Fruit fly (Drosophila melanogaster) whole organism, larva: Measurements from ENCODE around the gene CG31229.

ENCODE experiments used
- noc ChIP-seq: fragments of 200-800 bp; sonication (Bioruptor generic); optimal IDR thresholded peaks from 3 replicates; lab custom pipeline; 2019; ENCODE audit warnings: missing biosample characterization, mild to moderate bottlenecking, missing genetic modification characterization, moderate library complexity

Gene CG31229

dm6 chr3R:18670441-18671111 lies 2.9 kb downstream of the CG31229 start:
- peak; percentile 79 for TF ChIP-seq noc (tag; lab: Kevin White, UChicago)

DNA sequence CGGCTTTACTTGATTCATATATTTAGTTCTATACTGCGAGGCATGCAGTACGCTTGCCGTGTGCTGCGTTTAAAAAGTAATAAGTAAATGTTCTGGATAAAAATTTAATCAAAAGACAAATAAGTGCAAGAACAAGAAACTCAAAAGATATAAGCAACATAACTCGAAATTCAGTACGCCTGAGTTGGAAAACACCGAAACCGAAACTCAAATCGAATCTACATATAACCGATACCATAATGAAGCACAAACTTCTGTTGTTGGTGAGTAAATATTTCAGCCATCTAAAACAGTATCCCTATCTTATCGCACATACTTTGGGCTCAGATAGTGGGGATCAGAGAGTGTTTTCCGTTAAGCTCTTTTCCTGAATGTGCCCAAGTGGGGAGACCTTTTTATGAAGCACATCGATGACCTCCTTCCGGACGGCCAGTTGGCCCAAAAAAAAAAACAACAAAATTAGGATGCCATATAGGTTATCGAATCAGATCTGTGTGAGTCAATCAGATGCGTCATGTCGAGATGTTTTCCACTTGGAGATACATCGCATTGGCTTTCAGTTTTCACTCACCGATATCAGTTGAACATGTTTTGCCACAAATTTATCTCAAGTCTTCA lies 3.6 kb downstream of the CG31229 start, which contains the start of gene CG31230:
TSS of gene CG31230 (plus strand) at position 568 of the 618 bp plus-strand sequence.
- TF ChIP-seq noc (tag; lab: Kevin White, UChicago), result peak; percentile 54

DNA sequence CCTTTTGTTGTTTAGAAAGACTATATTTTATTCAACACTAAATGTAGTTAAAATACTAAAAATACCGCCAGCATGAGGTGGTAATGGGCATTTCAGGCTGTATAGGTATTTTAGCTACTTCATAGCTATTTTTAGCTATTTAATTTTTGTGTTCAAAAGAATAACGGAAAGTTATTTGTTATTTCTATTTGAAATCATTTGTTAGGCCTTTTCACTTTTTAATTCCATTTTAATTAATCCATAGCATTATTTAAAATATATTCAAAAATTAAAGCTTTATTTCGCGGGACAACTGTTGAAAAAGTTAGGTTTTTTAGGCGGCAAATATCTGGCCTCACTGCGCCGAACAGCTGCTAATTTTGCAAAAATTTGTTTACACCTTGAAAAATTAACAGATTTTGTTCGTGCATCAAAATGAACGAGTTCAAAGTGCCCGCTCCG lies 9.9 kb downstream of the CG31229 start, which contains the start of the genes dind and CG7706:
TSS of gene dind (minus strand) at position 40 of the 441 bp plus-strand sequence.
TSS of gene CG7706 (plus strand) at position 319 of the 441 bp plus-strand sequence.
- no peak for TF ChIP-seq noc (tag; lab: Kevin White, UChicago)

dm6 chr3R:18680332-18680731 lies 12.7 kb downstream of the CG31229 start, which contains the start of the genes CG46318 and ChT:
CG46318 (plus strand) TSS chr3R:18680604.
ChT (plus strand) TSS chr3R:18680604.
- TF ChIP-seq noc (tag; lab: Kevin White, UChicago), result no peak

dm6 chr3R:18681054-18681453 lies 13.4 kb downstream of the CG31229 start:
- TF ChIP-seq noc (tag; lab: Kevin White, UChicago), result no peak

dm6 chr3R:18692619-18693018 lies 25.0 kb downstream of the CG31229 start, which contains the start of gene Muc91C:
Muc91C (minus strand) TSS chr3R:18692719.
- no peak for TF ChIP-seq noc (tag; lab: Kevin White, UChicago)

DNA sequence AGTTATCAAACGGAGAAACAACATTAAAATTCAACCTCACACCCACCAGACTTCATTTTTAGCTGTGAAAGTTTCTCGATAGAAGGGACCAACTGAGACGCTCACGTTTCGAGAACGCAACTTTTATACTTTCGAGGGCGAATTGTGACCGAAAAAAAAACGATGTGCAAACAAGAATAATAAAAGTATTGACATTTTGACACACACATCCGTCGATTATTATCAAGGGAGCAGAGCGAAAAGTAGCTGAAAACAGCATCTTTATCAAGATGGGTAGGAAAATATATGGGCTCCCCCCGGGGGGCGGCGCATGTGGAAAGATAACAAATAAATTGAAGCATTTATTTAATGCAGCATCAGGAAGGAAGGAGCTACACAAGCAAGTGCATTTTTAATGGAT lies 26.0 kb downstream of the CG31229 start, which contains the start of gene CG14300:
TSS of gene CG14300 (minus strand) at position 101 of the 400 bp plus-strand sequence.
- no peak for TF ChIP-seq noc (tag; lab: Kevin White, UChicago)

- TF ChIP-seq noc (tag; lab: Kevin White, UChicago), result no peak
Measured at dm6 chr3R:18694952-18695351, 27.3 kb downstream of the CG31229 start, which contains the start of gene CG34282. CG34282 (plus strand) TSS chr3R:18695252.

DNA sequence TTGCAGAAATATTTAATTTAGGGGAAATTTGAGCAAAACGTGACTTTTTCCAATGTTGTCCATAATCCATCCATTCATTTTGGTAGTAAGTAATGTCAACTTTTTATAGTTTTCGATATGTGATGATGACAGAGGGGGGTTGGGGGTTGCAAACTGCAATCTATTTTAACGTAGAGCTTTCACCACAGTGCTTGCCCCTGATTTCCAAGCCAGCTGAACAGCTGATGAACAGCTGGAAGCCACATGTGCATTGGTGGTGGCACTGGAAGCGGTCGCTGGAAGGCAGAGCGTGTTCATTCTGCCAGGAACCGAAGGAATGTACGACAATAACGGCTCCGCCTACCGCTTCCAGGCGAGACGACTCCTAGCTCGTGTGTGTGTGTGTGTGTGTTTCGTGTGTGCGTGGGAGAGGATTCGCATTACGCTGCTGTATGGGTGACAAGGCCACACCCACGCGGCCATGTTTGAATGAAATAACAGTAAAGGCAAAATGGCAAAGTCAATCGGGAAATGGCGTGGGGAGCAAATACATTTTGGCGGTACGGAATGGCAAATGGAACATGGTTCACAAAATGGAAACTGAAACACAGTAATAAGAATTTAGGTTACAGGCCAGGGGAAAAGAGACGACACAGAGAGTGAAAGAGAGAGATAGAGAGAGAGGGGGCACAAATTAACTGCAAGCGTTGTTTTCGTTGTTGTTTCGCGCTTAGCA lies 31.4 kb downstream of the CG31229 start:
- no peak for TF ChIP-seq noc (tag; lab: Kevin White, UChicago)

dm6 chr3R:18703514-18703913 lies 35.9 kb downstream of the CG31229 start:
- TF ChIP-seq noc (tag; lab: Kevin White, UChicago), result no peak

DNA sequence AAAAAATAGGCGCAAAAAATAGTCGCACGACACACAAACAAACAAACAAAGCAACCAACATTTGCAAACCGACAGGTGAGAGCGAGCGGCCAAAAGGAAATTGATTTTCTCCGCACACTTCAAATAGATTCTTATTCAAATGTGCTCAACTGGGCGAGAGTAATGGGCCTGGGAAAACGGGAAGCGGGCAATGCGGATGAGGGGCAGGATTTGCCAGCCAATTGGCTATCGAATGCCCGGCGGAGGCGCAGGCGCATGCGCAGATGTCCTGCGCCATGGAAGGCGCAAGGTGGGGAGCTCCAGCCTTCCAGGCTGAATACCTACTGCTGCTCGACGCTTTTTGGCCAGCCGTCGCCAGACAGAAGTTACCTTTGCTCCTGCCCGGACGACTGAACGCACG lies 37.5 kb downstream of the CG31229 start, which contains the start of the genes ChAT and VAChT:
TSS of gene ChAT (plus strand) at position 352 of the 400 bp plus-strand sequence.
TSS of gene VAChT (plus strand) at position 352 of the 400 bp plus-strand sequence.
- TF ChIP-seq noc (tag; lab: Kevin White, UChicago), result no peak

DNA sequence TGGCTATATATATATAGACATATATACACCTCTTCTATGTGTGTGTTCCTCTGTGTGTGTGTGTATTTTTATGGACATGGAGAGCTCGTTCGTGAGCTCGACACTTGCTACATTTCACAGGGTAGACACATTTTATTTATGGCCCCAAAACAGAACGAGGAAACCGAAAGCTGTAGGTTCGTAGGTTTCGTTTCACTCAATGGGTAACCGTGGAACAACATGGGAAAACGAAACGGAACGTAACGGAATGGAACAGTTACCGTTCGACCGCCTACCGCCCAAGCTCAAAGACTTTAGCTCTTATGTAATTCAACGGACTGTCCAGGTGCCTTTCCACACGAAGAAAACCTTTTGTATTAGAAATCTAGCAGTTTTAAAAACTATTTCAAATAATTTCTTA lies 38.6 kb downstream of the CG31229 start:
- TF ChIP-seq noc (tag; lab: Kevin White, UChicago), result no peak

- TF ChIP-seq noc (tag; lab: Kevin White, UChicago), result no peak
Measured at dm6 chr3R:18707492-18707891, 39.8 kb downstream of the CG31229 start.
